Worm (Caenorhabditis elegans): ENCODE measurements around the gene lbp-8.

ce11 chrV:13845136-13845535, 45.4 kb upstream of the lbp-8 start, which contains the start of gene srx-131:
- TF ChIP-seq madf-6 (GFP tag; IDR thresholded peaks at IDR 0.05) (no peak), dpl-1 (GFP tag; optimal IDR thresholded peaks at IDR 0.05) (no peak), pha-4 (tag; optimal IDR thresholded peaks at IDR 0.05) (no peak)
